Worm (Caenorhabditis elegans) whole organism, L4/young adult: Measurements from ENCODE around the gene C29E4.9.

Source experiments
- W03F9.2 ChIP-seq: fragments of 150-350 bp; optimal IDR thresholded peaks from 2 replicates; lab custom pipeline; 2014; ENCODE audit warnings: missing biosample characterization, missing genetic modification characterization
- dao-5 ChIP-seq: sonication (generic microtip); optimal IDR thresholded peaks from 2 replicates; lab custom pipeline; 2016; ENCODE audit warnings: missing genotype, missing genetic modification characterization, moderate library complexity, missing compliant biosample characterization
- him-1 ChIP-seq: sonication (generic microtip); optimal IDR thresholded peaks from 2 replicates; lab custom pipeline; 2016; ENCODE audit warnings: missing genotype, missing genetic modification reagents, missing genetic modification characterization, missing compliant biosample characterization

- TF ChIP-seq dao-5 (no peak), him-1 (tag; lab: Kevin White, UChicago) (no peak), W03F9.2 (no peak)
These were observed 6.4 kb downstream of the C29E4.9 start for ce11 chrIII:7950447-7950846.
